Worm (Caenorhabditis elegans): ENCODE data around the gene C06H2.2.

The C06H2.2 gene

DNA sequence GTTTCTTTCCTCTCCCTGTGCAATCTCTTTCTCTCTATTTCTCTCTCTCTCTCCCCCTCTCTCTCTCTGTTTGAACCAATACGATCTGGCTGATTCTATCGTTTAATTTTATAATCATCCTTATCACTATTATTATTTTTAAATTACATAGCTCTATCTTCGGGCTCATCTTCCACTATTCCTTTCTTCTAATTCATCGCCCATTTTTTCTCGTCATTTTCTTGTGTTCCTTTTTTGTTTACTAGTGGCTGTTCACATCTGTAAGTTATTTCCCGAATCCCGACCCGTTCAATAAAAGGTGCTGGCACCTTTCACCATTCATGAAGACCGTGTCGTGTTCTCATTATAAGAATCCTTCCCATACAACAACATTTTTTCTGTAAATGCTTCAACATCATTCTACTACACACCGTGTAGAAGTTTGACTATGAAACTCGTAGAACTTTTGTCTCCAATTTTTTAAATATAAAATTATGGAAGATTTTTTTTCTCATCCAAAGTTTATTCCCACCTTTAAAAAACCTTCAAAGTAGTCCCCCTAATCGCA is 6.8 kb upstream of the C06H2.2 start:
- TF ChIP-seq elt-1 (tag; optimal IDR thresholded peaks at IDR 0.05; ENCODE audit: borderline replicate concordance, insufficient read depth): no peak
- TF ChIP-seq M03D4.4 (tag; optimal IDR thresholded peaks at IDR 0.05): no peak
- no peak for TF ChIP-seq sptf-1 (tag; optimal IDR thresholded peaks at IDR 0.05)
- no peak for TF ChIP-seq blmp-1 (tag; optimal IDR thresholded peaks at IDR 0.05)
- no peak for TF ChIP-seq elt-3 (tag; optimal IDR thresholded peaks at IDR 0.05)
- TF ChIP-seq unc-62 (GFP tag; optimal IDR thresholded peaks at IDR 0.05): no peak
- TF ChIP-seq lin-13 (tag; optimal IDR thresholded peaks at IDR 0.05): no peak
- no peak for TF ChIP-seq lsy-2 (tag; optimal IDR thresholded peaks at IDR 0.05)
- TF ChIP-seq cnd-1 (tag; optimal IDR thresholded peaks at IDR 0.05): no peak
- no peak for TF ChIP-seq nhr-76 (tag; optimal IDR thresholded peaks at IDR 0.05)
- TF ChIP-seq nhr-237 (tag; optimal IDR thresholded peaks at IDR 0.05): no peak
- no peak for TF ChIP-seq lin-32 (GFP tag; optimal IDR thresholded peaks at IDR 0.05)
- TF ChIP-seq nhr-2 (tag; optimal IDR thresholded peaks at IDR 0.05): no peak
- no peak for TF ChIP-seq hlh-1 (tag; optimal IDR thresholded peaks at IDR 0.05)

- no peak for TF ChIP-seq mep-1 (tag; optimal IDR thresholded peaks at IDR 0.05)
- no peak for TF ChIP-seq ceh-83 (GFP tag; optimal IDR thresholded peaks at IDR 0.05)
- TF ChIP-seq elt-1 (tag; optimal IDR thresholded peaks at IDR 0.05; ENCODE audit: borderline replicate concordance, insufficient read depth): no peak
- no peak for TF ChIP-seq unc-120 (tag; optimal IDR thresholded peaks at IDR 0.05; ENCODE audit: poor library complexity, severe bottlenecking)
- no peak for TF ChIP-seq sptf-1 (tag; optimal IDR thresholded peaks at IDR 0.05)
Observed at ce11 chrV:11119294-11119755, 5.7 kb upstream of the C06H2.2 start, which contains the start of gene scb-1. Gene scb-1, minus strand, starts transcription at chrV:11119705.

DNA sequence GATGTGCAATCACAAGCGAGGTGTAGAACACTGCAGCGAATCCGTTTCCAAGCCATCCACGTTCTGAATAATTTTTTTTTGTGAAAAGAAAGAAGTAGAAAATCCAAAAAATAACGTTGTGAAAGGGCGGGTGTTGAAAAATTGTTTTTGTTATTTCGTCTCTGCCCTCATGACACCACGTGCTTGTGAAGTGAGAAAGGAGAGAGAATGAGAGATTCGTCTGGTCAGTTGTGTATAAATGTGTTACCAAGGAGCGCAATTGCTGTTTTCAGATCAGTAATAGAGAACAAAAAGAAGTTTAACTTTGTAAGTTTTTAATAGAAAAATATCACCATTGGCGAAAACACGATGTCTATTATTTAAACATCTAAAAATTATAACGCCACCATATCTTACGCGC is 3.8 kb upstream of the C06H2.2 start:
- TF ChIP-seq elt-1 (tag; optimal IDR thresholded peaks at IDR 0.05; ENCODE audit: borderline replicate concordance, insufficient read depth): no peak
- TF ChIP-seq unc-39 (tag; optimal IDR thresholded peaks at IDR 0.05): no peak
- TF ChIP-seq ham-2 (GFP tag; optimal IDR thresholded peaks at IDR 0.05): no peak
- TF ChIP-seq snpc-4 (tag; optimal IDR thresholded peaks at IDR 0.05): no peak
- TF ChIP-seq ces-1 (GFP tag; optimal IDR thresholded peaks at IDR 0.05): peak; percentile 84
- no peak for TF ChIP-seq zip-8 (tag; optimal IDR thresholded peaks at IDR 0.05)
- TF ChIP-seq mep-1 (tag; optimal IDR thresholded peaks at IDR 0.05): peak; percentile 33
- TF ChIP-seq hlh-1 (tag; optimal IDR thresholded peaks at IDR 0.05): peak; percentile 56

ce11 chrV:11122466-11122865 is 2.6 kb upstream of the C06H2.2 start, which contains the start of gene mboa-2:
Gene mboa-2, minus strand, starts transcription at chrV:11122493.
- TF ChIP-seq ceh-39 (tag; optimal IDR thresholded peaks at IDR 0.05): no peak
- TF ChIP-seq flh-1 (GFP tag; optimal IDR thresholded peaks at IDR 0.05): no peak
- TF ChIP-seq nhr-76 (tag; optimal IDR thresholded peaks at IDR 0.05): no peak
- TF ChIP-seq cnd-1 (tag; optimal IDR thresholded peaks at IDR 0.05): no peak
- TF ChIP-seq tbx-8 (GFP tag; optimal IDR thresholded peaks at IDR 0.05): no peak
- no peak for TF ChIP-seq drap-1 (GFP tag; optimal IDR thresholded peaks at IDR 0.05)
- TF ChIP-seq mls-2 (tag; optimal IDR thresholded peaks at IDR 0.05): no peak
- TF ChIP-seq sptf-1 (tag; optimal IDR thresholded peaks at IDR 0.05): no peak
- no peak for TF ChIP-seq nhr-2 (tag; optimal IDR thresholded peaks at IDR 0.05)
- no peak for TF ChIP-seq pha-4 (tag; optimal IDR thresholded peaks at IDR 0.05)
- no peak for TF ChIP-seq mab-5 (tag; optimal IDR thresholded peaks at IDR 0.05)
- TF ChIP-seq ceh-83 (GFP tag; optimal IDR thresholded peaks at IDR 0.05): no peak
- TF ChIP-seq zip-8 (tag; optimal IDR thresholded peaks at IDR 0.05): no peak

DNA sequence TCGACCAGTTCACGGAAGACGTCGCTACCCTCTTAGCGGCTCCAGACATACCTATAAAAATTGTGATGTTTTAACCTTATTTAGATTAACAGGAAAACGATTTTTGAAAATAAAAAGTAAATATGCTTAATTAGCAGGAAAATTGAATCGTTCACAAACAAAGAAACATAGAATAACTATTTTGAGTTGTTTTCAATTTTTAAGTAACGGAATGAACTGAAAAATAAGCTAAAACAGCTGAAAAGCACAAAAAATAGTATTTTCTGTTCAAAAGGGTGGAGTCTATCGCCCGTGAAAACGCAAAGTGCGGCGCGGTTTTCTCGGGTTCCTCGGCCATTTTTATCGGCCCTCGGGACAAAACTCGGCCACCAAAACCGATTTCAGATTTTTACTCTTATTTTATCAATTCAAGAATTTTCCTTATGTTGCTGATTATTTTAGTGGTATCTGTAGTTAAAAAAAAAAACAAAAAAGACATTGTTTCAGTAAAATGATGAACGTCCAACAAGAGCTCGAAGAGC is 1.1 kb upstream of the C06H2.2 start, which contains the start of the genes atp-5 and lmtr-3:
TSS of gene atp-5 (minus strand) at position 51 of the 521 bp plus-strand sequence.
TSS of gene lmtr-3 (plus strand) at position 370 of the 521 bp plus-strand sequence.
- TF ChIP-seq sem-2 (GFP tag; optimal IDR thresholded peaks at IDR 0.05): no peak
- TF ChIP-seq hlh-1 (tag; optimal IDR thresholded peaks at IDR 0.05): peak; percentile 8
- peak; percentile 48 for TF ChIP-seq mep-1 (tag; optimal IDR thresholded peaks at IDR 0.05)
- no peak for TF ChIP-seq unc-39 (tag; optimal IDR thresholded peaks at IDR 0.05)
- TF ChIP-seq ceh-39 (tag; optimal IDR thresholded peaks at IDR 0.05): peak; percentile 15
- no peak for TF ChIP-seq ztf-11 (tag; optimal IDR thresholded peaks at IDR 0.05)
- no peak for TF ChIP-seq elt-3 (tag; optimal IDR thresholded peaks at IDR 0.05)
- peak; percentile 12 for TF ChIP-seq sptf-1 (tag; optimal IDR thresholded peaks at IDR 0.05)
- TF ChIP-seq lsy-2 (tag; optimal IDR thresholded peaks at IDR 0.05): peak; percentile 33
